Fruit fly (Drosophila melanogaster) whole organism, wandering third instar larva: ENCODE results near the gene beat-IIIc.

Source experiments
- Abd-B ChIP-seq: fragments of >200 bp; optimal IDR thresholded peaks from 2 replicates; lab custom pipeline; 2017; ENCODE audit warnings: missing biosample characterization, missing genetic modification characterization
- CG32264 ChIP-seq: fragments of 200-800 bp; sonication (Bioruptor generic); optimal IDR thresholded peaks from 2 replicates; lab custom pipeline; 2016; ENCODE audit warnings: missing biosample characterization, missing genetic modification characterization
- CG9705 ChIP-seq: fragments of 200-800 bp; sonication (Bioruptor generic); optimal IDR thresholded peaks from 2 replicates; lab custom pipeline; 2018; ENCODE audit warnings: missing biosample characterization, mild to moderate bottlenecking, missing genetic modification characterization
- CrebA ChIP-seq: fragments of 200-800 bp; sonication (Bioruptor generic); optimal IDR thresholded peaks from 2 replicates; lab custom pipeline; 2016; ENCODE audit warnings: missing biosample characterization, mild to moderate bottlenecking, missing genetic modification characterization, borderline replicate concordance
- Dif ChIP-seq: fragments of 200-275, 200-300 bp; sonication (Bioruptor generic); optimal IDR thresholded peaks from 2 replicates; lab custom pipeline; 2018; ENCODE audit warnings: missing biosample characterization, missing genetic modification characterization; ENCODE audit not compliant: partially characterized antibody
- GATAd ChIP-seq: sonication (Bioruptor generic); optimal IDR thresholded peaks from 2 replicates; lab custom pipeline; 2016; ENCODE audit warnings: missing biosample characterization, missing genetic modification characterization
- HLH106 ChIP-seq: fragments of 200-800 bp; optimal IDR thresholded peaks from 3 replicates; lab custom pipeline; 2019; ENCODE audit warnings: missing biosample characterization, mild to moderate bottlenecking, missing genetic modification characterization, moderate library complexity
- Hr78 ChIP-seq: fragments of >200 bp; optimal IDR thresholded peaks from 2 replicates; lab custom pipeline; 2017; ENCODE audit warnings: missing biosample characterization, missing genetic modification characterization
- Hr83 ChIP-seq: fragments of 200-300 bp; sonication (Bioruptor generic); optimal IDR thresholded peaks from 2 replicates; lab custom pipeline; 2016; ENCODE audit warnings: missing biosample characterization, mild to moderate bottlenecking, missing genetic modification characterization, moderate library complexity; ENCODE audit not compliant: poor library complexity, severe bottlenecking
- Jra ChIP-seq: sonication (Bioruptor generic); optimal IDR thresholded peaks from 2 replicates; lab custom pipeline; 2016; ENCODE audit warnings: missing biosample characterization, missing genetic modification characterization
- Myc ChIP-seq: fragments of >200 bp; optimal IDR thresholded peaks from 2 replicates; lab custom pipeline; 2017
- N ChIP-seq: fragments of >200 bp; optimal IDR thresholded peaks from 2 replicates; lab custom pipeline; 2018; ENCODE audit warnings: missing biosample characterization, missing external identifiers, missing genetic modification characterization
- OdsH ChIP-seq: fragments of 200-800 bp; sonication (Bioruptor generic); optimal IDR thresholded peaks from 2 replicates; lab custom pipeline; 2016; ENCODE audit warnings: missing biosample characterization, mild to moderate bottlenecking, missing genetic modification characterization
- Rel ChIP-seq, 2 experiments: fragments of 200-800 bp; sonication (Bioruptor generic) in 1 of 2; optimal IDR thresholded peaks; 2 replicates in 1 of 2; 3 replicates in 1 of 2; lab custom pipeline; 2016 to 2019; ENCODE audit warnings: mild to moderate bottlenecking in 2 of 2, missing biosample characterization in 2 of 2, missing genetic modification characterization in 2 of 2, moderate library complexity in 1 of 2
- Sp1 ChIP-seq: fragments of 200-800 bp; sonication (Bioruptor generic); optimal IDR thresholded peaks from 3 replicates; lab custom pipeline; 2019; ENCODE audit warnings: missing biosample characterization, mild to moderate bottlenecking, missing genetic modification characterization, moderate library complexity
- Vsx2 ChIP-seq: fragments of 200-300, 225-300 bp; sonication (Bioruptor generic); optimal IDR thresholded peaks from 2 replicates; lab custom pipeline; 2018; ENCODE audit warnings: missing biosample characterization, missing genetic modification characterization; ENCODE audit not compliant: partially characterized antibody
- br ChIP-seq: fragments of 200-800 bp; sonication (Bioruptor generic); optimal IDR thresholded peaks from 2 replicates; lab custom pipeline; 2016; ENCODE audit warnings: missing biosample characterization, missing genetic modification characterization
- brk ChIP-seq: fragments of 200-800 bp; sonication (Bioruptor generic); optimal IDR thresholded peaks from 2 replicates; lab custom pipeline; 2016; ENCODE audit warnings: missing biosample characterization, mild to moderate bottlenecking, missing genetic modification characterization
- dmrt93B ChIP-seq: fragments of 200-800 bp; sonication (Bioruptor generic); optimal IDR thresholded peaks from 2 replicates; lab custom pipeline; 2018; ENCODE audit warnings: missing biosample characterization, mild to moderate bottlenecking, missing genetic modification characterization
- foxo ChIP-seq, 2 experiments: fragments of 200-800 bp; sonication (Bioruptor generic); optimal IDR thresholded peaks; 2 replicates in 1 of 2; 3 replicates in 1 of 2; lab custom pipeline; 2016 to 2017; ENCODE audit warnings: missing biosample characterization in 2 of 2, missing genetic modification characterization in 2 of 2
- fru ChIP-seq: fragments of 200-800 bp; sonication (Bioruptor generic); optimal IDR thresholded peaks from 3 replicates; lab custom pipeline; 2016; ENCODE audit warnings: missing biosample characterization, mild to moderate bottlenecking, missing genetic modification characterization
- h ChIP-seq: fragments of 200-800 bp; sonication (Bioruptor generic); optimal IDR thresholded peaks from 3 replicates; lab custom pipeline; 2016; ENCODE audit warnings: missing biosample characterization, mild to moderate bottlenecking, missing genetic modification characterization
- jim ChIP-seq: fragments of 175-275, 200-325 bp; sonication (Bioruptor generic); optimal IDR thresholded peaks from 2 replicates; lab custom pipeline; 2016; ENCODE audit warnings: missing biosample characterization, mild to moderate bottlenecking, missing genetic modification characterization
- lola ChIP-seq: fragments of >200 bp; optimal IDR thresholded peaks from 2 replicates; lab custom pipeline; 2017; ENCODE audit warnings: missing biosample characterization, missing genetic modification characterization
- psq ChIP-seq: fragments of 200-800 bp; sonication (Bioruptor generic); optimal IDR thresholded peaks from 3 replicates; lab custom pipeline; 2017; ENCODE audit warnings: missing biosample characterization, mild to moderate bottlenecking, missing genetic modification characterization, moderate library complexity
- rgr ChIP-seq: fragments of 200-800 bp; sonication (Bioruptor generic); optimal IDR thresholded peaks from 3 replicates; lab custom pipeline; 2016; ENCODE audit warnings: missing biosample characterization, mild to moderate bottlenecking, missing genetic modification characterization
- sage ChIP-seq: fragments of 200-800 bp; sonication (Bioruptor generic); optimal IDR thresholded peaks from 2 replicates; lab custom pipeline; 2016; ENCODE audit warnings: missing biosample characterization, mild to moderate bottlenecking, missing genetic modification characterization
- tai ChIP-seq: sonication (Bioruptor generic); optimal IDR thresholded peaks from 2 replicates; lab custom pipeline; 2016; ENCODE audit warnings: missing biosample characterization, missing genetic modification characterization
- usp ChIP-seq: fragments of >200 bp; optimal IDR thresholded peaks from 2 replicates; lab custom pipeline; 2017; ENCODE audit warnings: missing biosample characterization, missing genetic modification characterization
- woc ChIP-seq: sonication (Bioruptor generic); optimal IDR thresholded peaks from 2 replicates; lab custom pipeline; 2016; ENCODE audit warnings: missing biosample characterization, mild to moderate bottlenecking, missing genetic modification characterization

beat-IIIc gene

dm6 chr2L:17260577-17260976, at the start of gene beat-IIIc:
Gene beat-IIIc, minus strand, starts transcription at chr2L:17260734.
- TF ChIP-seq Hr78 (GFP tag; lab: Kevin White, UChicago) = no peak
- peak; percentile 12 for TF ChIP-seq Myc (lab: Kevin White, UChicago)
- TF ChIP-seq br (GFP tag; lab: Kevin White, UChicago) = no peak
- no peak for TF ChIP-seq woc (GFP tag; lab: Kevin White, UChicago)
- no peak for TF ChIP-seq CG32264 (GFP tag; lab: Kevin White, UChicago)
- no peak for TF ChIP-seq Sp1 (GFP tag; lab: Kevin White, UChicago)
- TF ChIP-seq GATAd (GFP tag; lab: Kevin White, UChicago) = no peak
- no peak for TF ChIP-seq Hr83

dm6 chr2L:17292102-17292501, 31.6 kb upstream of the beat-IIIc start, which contains the start of gene CG6380:
Gene CG6380, minus strand, starts transcription at chr2L:17292202.
- TF ChIP-seq CrebA (GFP tag; lab: Kevin White, UChicago) = no peak
- TF ChIP-seq foxo (GFP tag; optimal IDR thresholded peaks at IDR 0.05; lab: Kevin White, UChicago) = no peak
- no peak for TF ChIP-seq rgr (GFP tag; lab: Kevin White, UChicago)
- no peak for TF ChIP-seq brk
- no peak for TF ChIP-seq CG9705 (GFP tag; lab: Kevin White, UChicago)
- TF ChIP-seq Jra (GFP tag; lab: Kevin White, UChicago) = no peak
- TF ChIP-seq psq (GFP tag; lab: Kevin White, UChicago) = no peak
- TF ChIP-seq Vsx2 (GFP tag; lab: Kevin White, UChicago) = no peak
- TF ChIP-seq jim = no peak

dm6 chr2L:17285940-17286339, 25.4 kb upstream of the beat-IIIc start, which contains the start of gene CG15140:
Gene CG15140, plus strand, starts transcription at chr2L:17286240.
- TF ChIP-seq N (GFP tag; lab: Kevin White, UChicago) = no peak

DNA sequence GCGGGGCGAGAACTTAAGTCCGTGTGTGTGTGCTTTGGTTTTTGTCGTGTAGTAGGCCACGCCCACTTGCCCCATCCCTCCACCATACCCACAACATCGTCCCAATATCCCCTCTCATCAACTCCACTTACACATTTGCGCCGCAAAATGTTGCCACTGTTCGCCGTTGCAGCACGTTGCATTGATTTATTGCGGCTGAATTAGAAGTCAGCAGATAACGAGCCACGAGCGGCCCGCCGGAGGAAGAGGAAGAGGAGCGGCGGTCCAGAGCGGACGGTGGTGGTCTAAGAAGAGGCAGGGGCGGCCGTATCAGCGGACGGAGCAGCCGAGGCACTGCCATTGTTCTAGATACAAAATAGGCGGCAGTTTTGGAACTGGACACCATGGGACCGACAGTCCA, 9.2 kb upstream of the beat-IIIc start:
- TF ChIP-seq CG32264 (GFP tag; lab: Kevin White, UChicago) (no peak), HLH106 (tag; lab: Kevin White, UChicago) (no peak), Dif (no peak), lola (GFP tag; lab: Kevin White, UChicago) (no peak), Rel (GFP tag; optimal IDR thresholded peaks at IDR 0.05; lab: Kevin White, UChicago) (no peak), Rel (tag; optimal IDR thresholded peaks at IDR 0.05; lab: Kevin White, UChicago) (no peak), OdsH (GFP tag; lab: Kevin White, UChicago) (no peak), fru (GFP tag; lab: Kevin White, UChicago) (no peak), foxo (GFP tag; optimal IDR thresholded peaks at IDR 0.05; lab: Kevin White, UChicago) (no peak), rgr (GFP tag; lab: Kevin White, UChicago) (no peak), h (no peak), brk (no peak), dmrt93B (GFP tag; lab: Kevin White, UChicago) (no peak)

dm6 chr2L:17268088-17268755, 7.7 kb upstream of the beat-IIIc start:
- TF ChIP-seq foxo (GFP tag; optimal IDR thresholded peaks at IDR 0.05; lab: Kevin White, UChicago) = no peak
- no peak for TF ChIP-seq tai (GFP tag; lab: Kevin White, UChicago)
- TF ChIP-seq Sp1 (GFP tag; lab: Kevin White, UChicago) = no peak
- TF ChIP-seq jim = no peak
- TF ChIP-seq Vsx2 (GFP tag; lab: Kevin White, UChicago) = peak; percentile 32
- TF ChIP-seq usp (GFP tag; lab: Kevin White, UChicago) = no peak
- no peak for TF ChIP-seq Myc (lab: Kevin White, UChicago)
- TF ChIP-seq brk = peak; percentile 2
- TF ChIP-seq rgr (GFP tag; lab: Kevin White, UChicago) = no peak
- TF ChIP-seq CrebA (GFP tag; lab: Kevin White, UChicago) = no peak
- TF ChIP-seq OdsH (GFP tag; lab: Kevin White, UChicago) = no peak
- no peak for TF ChIP-seq fru (GFP tag; lab: Kevin White, UChicago)
- no peak for TF ChIP-seq Hr78 (GFP tag; lab: Kevin White, UChicago)
- TF ChIP-seq h = peak; percentile 12
- no peak for TF ChIP-seq HLH106 (tag; lab: Kevin White, UChicago)
- no peak for TF ChIP-seq Rel (GFP tag; optimal IDR thresholded peaks at IDR 0.05; lab: Kevin White, UChicago)
- TF ChIP-seq Rel (tag; optimal IDR thresholded peaks at IDR 0.05; lab: Kevin White, UChicago) = peak; percentile 79
- no peak for TF ChIP-seq Abd-B (GFP tag; lab: Kevin White, UChicago)
- TF ChIP-seq sage (GFP tag; lab: Kevin White, UChicago) = no peak
- peak; percentile 1 for TF ChIP-seq Dif
